Worm (Caenorhabditis elegans) whole organism, L4 larva: Measurements from ENCODE around the gene dkf-2.

Experiments used
- D1046.2 ChIP-seq: fragments of 200-800 bp; sonication (Bioruptor generic); IDR thresholded peaks from 2 replicates; pipeline ENCODE4 v1.3.6; 2022; ENCODE audit warnings: missing genetic modification characterization, missing compliant biosample characterization
- F10B5.3 ChIP-seq: sonication (generic microtip); optimal IDR thresholded peaks from 2 replicates; lab custom pipeline; 2016; ENCODE audit warnings: mild to moderate bottlenecking, missing genetic modification characterization, missing compliant biosample characterization
- F26F4.8 ChIP-seq: fragments of 200-800 bp; sonication (Bioruptor generic); conservative IDR thresholded peaks from 2 replicates; pipeline ENCODE4 v1.3.6; 2022; ENCODE audit warnings: missing genetic modification characterization, missing compliant biosample characterization
- F44E2.7 ChIP-seq: fragments of 200-800 bp; sonication (Bioruptor generic); IDR thresholded peaks from 2 replicates; pipeline ENCODE4 v2.1.2; 2022; ENCODE audit warnings: missing genetic modification characterization, missing compliant biosample characterization
- Y48G9A.11 ChIP-seq: fragments of 200-800 bp; sonication (Bioruptor generic); IDR thresholded peaks from 2 replicates; pipeline ENCODE4 v1.3.6; 2022; ENCODE audit warnings: missing genetic modification reagents, missing genetic modification characterization, missing compliant biosample characterization
- aha-1 ChIP-seq: fragments of 150-350 bp; peaks from one replicate; lab custom pipeline; 2014; ENCODE audit warnings: missing biosample characterization, missing genetic modification characterization
- ama-1 ChIP-seq: fragments of 150-350 bp; optimal IDR thresholded peaks from 2 replicates; lab custom pipeline; 2014; ENCODE audit warnings: inconsistent platforms, mixed read lengths
- ceh-20 ChIP-seq: fragments of 200-800 bp; sonication (Bioruptor generic); IDR thresholded peaks from 2 replicates; pipeline ENCODE4 v1.3.6; 2022; ENCODE audit warnings: missing genetic modification reagents, missing genetic modification characterization, missing compliant biosample characterization
- ceh-62 ChIP-seq: sonication (generic microtip); optimal IDR thresholded peaks from 2 replicates; lab custom pipeline; 2017; ENCODE audit warnings: missing biosample characterization, missing genetic modification characterization
- ceh-82 ChIP-seq: sonication (generic microtip); optimal IDR thresholded peaks from 2 replicates; lab custom pipeline; 2017; ENCODE audit warnings: missing biosample characterization, missing genetic modification characterization
- daf-16 ChIP-seq, 3 experiments: sonication (generic microtip); optimal IDR thresholded peaks; 2 replicates each; lab custom pipeline; 2016 to 2017; ENCODE audit warnings: missing genetic modification characterization in 3 of 3, missing genetic modification reagents in 3 of 3, mild to moderate bottlenecking in 2 of 3, missing compliant biosample characterization in 2 of 3, missing biosample characterization in 1 of 3, moderate library complexity in 1 of 3
- daf-19 ChIP-seq: fragments of 200-800 bp; sonication (Bioruptor generic); conservative IDR thresholded peaks from 2 replicates; pipeline ENCODE4 v1.3.6; 2022; ENCODE audit warnings: missing genetic modification characterization, missing compliant biosample characterization
- daf-8 ChIP-seq: fragments of 200-800 bp; sonication (Bioruptor generic); IDR thresholded peaks from 2 replicates; pipeline ENCODE4 v1.3.6; 2022; ENCODE audit warnings: missing genetic modification characterization, missing compliant biosample characterization
- dmd-9 ChIP-seq: fragments of 200-800 bp; sonication (Bioruptor generic); IDR thresholded peaks from 2 replicates; pipeline ENCODE4 v1.3.6; 2022; ENCODE audit warnings: missing genetic modification reagents, missing genetic modification characterization, missing compliant biosample characterization
- duxl-1 ChIP-seq: sonication (generic microtip); optimal IDR thresholded peaks from 2 replicates; lab custom pipeline; 2016; ENCODE audit warnings: mild to moderate bottlenecking, missing genetic modification characterization, moderate library complexity, missing compliant biosample characterization; ENCODE audit not compliant: poor library complexity
- dve-1 ChIP-seq: sonication (generic microtip); optimal IDR thresholded peaks from 2 replicates; lab custom pipeline; 2017; ENCODE audit warnings: antibody characterized with exemption, mild to moderate bottlenecking, missing genetic modification characterization, missing compliant biosample characterization; ENCODE audit not compliant: insufficient read depth
- egl-43 ChIP-seq: fragments of 200-800 bp; sonication (Bioruptor generic); IDR thresholded peaks from 2 replicates; pipeline ENCODE4 v1.3.6; 2022; ENCODE audit warnings: missing genetic modification reagents, missing genetic modification characterization, missing compliant biosample characterization
- gei-8 ChIP-seq: fragments of 200-800 bp; sonication (Bioruptor generic); optimal IDR thresholded peaks from 2 replicates; lab custom pipeline; 2018; ENCODE audit warnings: mild to moderate bottlenecking, missing genetic modification characterization, missing compliant biosample characterization
- hif-1 ChIP-seq, 2 experiments: sonication (generic microtip); optimal IDR thresholded peaks; 2 replicates each; lab custom pipeline; 2016 to 2017; ENCODE audit warnings: missing compliant biosample characterization in 2 of 2, missing genetic modification characterization in 2 of 2, missing genetic modification reagents in 2 of 2, missing genotype in 2 of 2, mild to moderate bottlenecking in 1 of 2
- hlh-11 ChIP-seq: fragments of 200-800 bp; sonication (Bioruptor generic); optimal IDR thresholded peaks from 2 replicates; lab custom pipeline; 2018; ENCODE audit warnings: mild to moderate bottlenecking, missing genetic modification characterization, missing compliant biosample characterization
- hlh-30 ChIP-seq: sonication (generic microtip); optimal IDR thresholded peaks from 2 replicates; lab custom pipeline; 2017; ENCODE audit warnings: antibody characterized with exemption, mild to moderate bottlenecking, missing genetic modification characterization, missing compliant biosample characterization; ENCODE audit not compliant: insufficient read depth
- lin-1 ChIP-seq: fragments of 200-800 bp; sonication (Bioruptor generic); IDR thresholded peaks from 2 replicates; pipeline ENCODE4 v1.3.6; 2022; ENCODE audit warnings: missing genetic modification reagents, missing genetic modification characterization, missing compliant biosample characterization
- lin-13 ChIP-seq: fragments of 150-350 bp; optimal IDR thresholded peaks from 2 replicates; lab custom pipeline; 2014; ENCODE audit warnings: missing biosample characterization, missing genetic modification reagents, missing genetic modification characterization
- lin-15B ChIP-seq: fragments of 150-350 bp; sonication (generic microtip); optimal IDR thresholded peaks from 3 replicates; lab custom pipeline; 2014; ENCODE audit warnings: missing biosample characterization, missing genetic modification characterization
- lin-29 ChIP-seq: fragments of 200-800 bp; sonication (Bioruptor generic); IDR thresholded peaks from 2 replicates; pipeline ENCODE4 v1.3.6; 2022; ENCODE audit warnings: missing genetic modification reagents, missing genetic modification characterization, missing compliant biosample characterization
- lsy-2 ChIP-seq, 2 experiments: fragments of 150-350 bp in 1 of 2; sonication (generic microtip) in 1 of 2; optimal IDR thresholded peaks; 2 replicates each; lab custom pipeline; 2014 to 2017; ENCODE audit warnings: missing biosample characterization in 2 of 2, missing genetic modification characterization in 2 of 2
- madf-5 ChIP-seq, 2 experiments: fragments of 200-800 bp; sonication (Bioruptor generic); IDR thresholded peaks; 2 replicates each; pipeline ENCODE4 v1.3.6; 2022; ENCODE audit warnings: missing compliant biosample characterization in 2 of 2, missing genetic modification characterization in 2 of 2
- mdl-1 ChIP-seq, 2 experiments: fragments of 150-350 bp in 1 of 2; sonication (generic microtip) in 1 of 2; optimal IDR thresholded peaks; 2 replicates each; lab custom pipeline; 2014 to 2017; ENCODE audit warnings: missing biosample characterization in 2 of 2, missing genetic modification characterization in 2 of 2
- mxl-3 ChIP-seq: fragments of 200-800 bp; sonication (Bioruptor generic); optimal IDR thresholded peaks from 2 replicates; lab custom pipeline; 2018; ENCODE audit warnings: mild to moderate bottlenecking, missing genetic modification characterization, missing compliant biosample characterization
- nhr-10 ChIP-seq: fragments of 150-350 bp; optimal IDR thresholded peaks from 2 replicates; lab custom pipeline; 2014; ENCODE audit warnings: missing biosample characterization, missing genetic modification characterization
- nhr-102 ChIP-seq: sonication (generic microtip); optimal IDR thresholded peaks from 2 replicates; lab custom pipeline; 2016; ENCODE audit warnings: mild to moderate bottlenecking, missing genetic modification characterization, moderate library complexity, missing compliant biosample characterization
- nhr-111 ChIP-seq: fragments of 200-800 bp; sonication (Bioruptor generic); optimal IDR thresholded peaks from 2 replicates; lab custom pipeline; 2018; ENCODE audit warnings: mild to moderate bottlenecking, missing genetic modification characterization, missing compliant biosample characterization
- nhr-237 ChIP-seq: sonication (generic microtip); optimal IDR thresholded peaks from 2 replicates; lab custom pipeline; 2017; ENCODE audit warnings: missing biosample characterization, missing genetic modification characterization
- nhr-25 ChIP-seq: sonication (generic microtip); optimal IDR thresholded peaks from 2 replicates; lab custom pipeline; 2017; ENCODE audit warnings: missing genetic modification characterization, mild to moderate bottlenecking, missing compliant biosample characterization, antibody characterized with exemption, moderate library complexity, borderline replicate concordance; ENCODE audit not compliant: insufficient read depth
- nhr-28 ChIP-seq: fragments of 150-350 bp; optimal IDR thresholded peaks from 2 replicates; lab custom pipeline; 2014; ENCODE audit warnings: missing biosample characterization, missing genetic modification characterization
- nhr-48 ChIP-seq: sonication (generic microtip); optimal IDR thresholded peaks from 2 replicates; lab custom pipeline; 2016; ENCODE audit warnings: mild to moderate bottlenecking, missing genetic modification characterization, missing compliant biosample characterization
- nhr-6 ChIP-seq: fragments of 150-350 bp; optimal IDR thresholded peaks from 2 replicates; lab custom pipeline; 2014; ENCODE audit warnings: missing biosample characterization, missing genetic modification characterization
- nhr-76 ChIP-seq: fragments of 150-350 bp; optimal IDR thresholded peaks from 2 replicates; lab custom pipeline; 2014; ENCODE audit warnings: missing biosample characterization, missing genetic modification characterization
- nhr-77 ChIP-seq: fragments of 150-350 bp; optimal IDR thresholded peaks from 2 replicates; lab custom pipeline; 2014; ENCODE audit warnings: missing biosample characterization, missing genetic modification characterization
- pha-4 ChIP-seq, 2 experiments: fragments of 150-350 bp in 1 of 2; fragments of 200-800 bp in 1 of 2; sonication (Bioruptor generic) in 1 of 2; IDR thresholded peaks in 1 of 2; optimal IDR thresholded peaks in 1 of 2; 2 replicates each; pipeline versions ENCODE4 v1.3.6 to Lab custom; 2014 to 2022; ENCODE audit warnings: missing genetic modification characterization in 2 of 2, missing genetic modification reagents in 2 of 2, missing biosample characterization in 1 of 2, missing compliant biosample characterization in 1 of 2
- php-3 ChIP-seq: fragments of 200-800 bp; sonication (Bioruptor generic); IDR thresholded peaks from 2 replicates; pipeline ENCODE4 v1.3.6; 2022; ENCODE audit warnings: missing genetic modification reagents, missing genetic modification characterization, missing compliant biosample characterization
- pqm-1 ChIP-seq: sonication (generic microtip); optimal IDR thresholded peaks from 2 replicates; lab custom pipeline; 2017; ENCODE audit warnings: missing biosample characterization, missing genetic modification characterization
- snpc-4 ChIP-seq: fragments of 150-350 bp; optimal IDR thresholded peaks from 2 replicates; lab custom pipeline; 2014; ENCODE audit warnings: missing biosample characterization, missing genetic modification characterization
- tra-1 ChIP-seq: fragments of 200-800 bp; sonication (Bioruptor generic); IDR thresholded peaks from 2 replicates; pipeline ENCODE4 v1.3.6; 2022; ENCODE audit warnings: missing genetic modification reagents, missing genetic modification characterization, missing compliant biosample characterization
- unc-130 ChIP-seq: sonication (generic microtip); optimal IDR thresholded peaks from 2 replicates; lab custom pipeline; 2016; ENCODE audit warnings: missing genetic modification reagents, missing genetic modification characterization, missing compliant biosample characterization
- unc-62 ChIP-seq, 3 experiments: fragments of 150-350 bp in 1 of 3; sonication (generic microtip); optimal IDR thresholded peaks in 2 of 3; peaks in 1 of 3; 1 replicate in 1 of 3; 2 replicates in 2 of 3; lab custom pipeline; 2014 to 2017; ENCODE audit warnings: missing biosample characterization in 3 of 3, missing genetic modification characterization in 3 of 3, missing genetic modification reagents in 3 of 3, missing genotype in 1 of 3
- vab-7 ChIP-seq: fragments of 200-800 bp; sonication (Bioruptor generic); IDR thresholded peaks from 2 replicates; pipeline ENCODE4 v1.3.6; 2022; ENCODE audit warnings: missing genetic modification reagents, missing genetic modification characterization, missing compliant biosample characterization
- zfp-2 ChIP-seq: sonication (generic microtip); optimal IDR thresholded peaks from 2 replicates; lab custom pipeline; 2016; ENCODE audit warnings: mild to moderate bottlenecking, missing genetic modification characterization, missing compliant biosample characterization
- zip-2 ChIP-seq: fragments of 150-350 bp; optimal IDR thresholded peaks from 2 replicates; lab custom pipeline; 2014; ENCODE audit warnings: missing biosample characterization, missing genetic modification characterization
- ztf-7 ChIP-seq: fragments of 150-350 bp; optimal IDR thresholded peaks from 2 replicates; lab custom pipeline; 2014; ENCODE audit warnings: missing biosample characterization, missing genetic modification characterization

Gene dkf-2

ce11 chrV:16725955-16726354, 21.5 kb upstream of the dkf-2 start:
- no peak for TF ChIP-seq lin-13
- TF ChIP-seq D1046.2 (GFP tag; lab: Robert Waterston, UW) = no peak
- no peak for TF ChIP-seq lin-15B (tag; lab: Kevin White, UChicago)
- TF ChIP-seq pqm-1 (tag; lab: Kevin White, UChicago) = peak; percentile 70
- TF ChIP-seq ceh-20 (GFP tag; lab: Robert Waterston, UW) = no peak
- TF ChIP-seq nhr-6 (tag; lab: Kevin White, UChicago) = peak; percentile 52
- TF ChIP-seq tra-1 (GFP tag; lab: Robert Waterston, UW) = no peak
- TF ChIP-seq dve-1 (tag; lab: Kevin White, UChicago) = peak; percentile 93
- TF ChIP-seq lin-29 = no peak
- no peak for TF ChIP-seq nhr-237
- no peak for TF ChIP-seq ceh-82 (tag; lab: Kevin White, UChicago)
- no peak for TF ChIP-seq snpc-4 (tag; lab: Kevin White, UChicago)
- no peak for TF ChIP-seq ceh-62
- TF ChIP-seq hlh-11 = peak; percentile 87
- TF ChIP-seq lin-1 = no peak
- TF ChIP-seq nhr-77 (tag; lab: Kevin White, UChicago) = peak; percentile 78
- TF ChIP-seq php-3 = peak; percentile 59; the same call in 1 of the 2 replicates
- TF ChIP-seq nhr-102 (tag; lab: Kevin White, UChicago) = peak; percentile 74
- no peak for TF ChIP-seq dmd-9 (GFP tag; lab: Robert Waterston, UW)
- no peak; the same call in 1 of the 2 replicates for TF ChIP-seq pha-4 (GFP tag; IDR thresholded peaks at IDR 0.05; lab: Robert Waterston, UW)
- TF ChIP-seq pha-4 (tag; optimal IDR thresholded peaks at IDR 0.05; lab: Kevin White, UChicago) = peak; percentile 51
- TF ChIP-seq duxl-1 (tag; lab: Kevin White, UChicago) = no peak
- TF ChIP-seq nhr-111 (GFP tag; lab: Kevin White, UChicago) = no peak
- TF ChIP-seq F44E2.7 (GFP tag; lab: Robert Waterston, UW) = no peak
- TF ChIP-seq vab-7 (GFP tag; lab: Robert Waterston, UW) = no peak
- peak; percentile 80 for TF ChIP-seq ztf-7 (tag; lab: Kevin White, UChicago)
- TF ChIP-seq zip-2 (tag; lab: Kevin White, UChicago) = no peak
- no peak for TF ChIP-seq egl-43 (GFP tag; lab: Robert Waterston, UW)
- TF ChIP-seq mdl-1 (tag; optimal IDR thresholded peaks at IDR 0.05; lab: Kevin White, UChicago) = peak in 1 of 2 experiments; percentile 13
- TF ChIP-seq zfp-2 = no peak
- peak in 1 of 2 experiments; percentile 2 for TF ChIP-seq unc-62 (GFP tag; optimal IDR thresholded peaks at IDR 0.05 in 1 of 2; lab: Kevin White, UChicago)
- no peak for TF ChIP-seq unc-62 (tag; optimal IDR thresholded peaks at IDR 0.05; lab: Kevin White, UChicago)
- TF ChIP-seq nhr-48 (tag; lab: Kevin White, UChicago) = peak; percentile 59
- TF ChIP-seq hif-1 (tag; optimal IDR thresholded peaks at IDR 0.05; lab: Kevin White, UChicago) = no peak
- TF ChIP-seq F10B5.3 (tag; lab: Kevin White, UChicago) = no peak
- TF ChIP-seq daf-8 (GFP tag; lab: Robert Waterston, UW) = no peak
- no peak for TF ChIP-seq nhr-10 (tag; lab: Kevin White, UChicago)
- no peak for TF ChIP-seq Y48G9A.11 (GFP tag; lab: Robert Waterston, UW)
- no peak for TF ChIP-seq ama-1
- peak; percentile 69 for TF ChIP-seq hlh-30 (tag; lab: Kevin White, UChicago)
- TF ChIP-seq daf-16 (GFP tag; optimal IDR thresholded peaks at IDR 0.05; lab: Kevin White, UChicago) = no peak
- TF ChIP-seq daf-16 (tag; optimal IDR thresholded peaks at IDR 0.05; lab: Kevin White, UChicago) = peak; percentile 92
- TF ChIP-seq gei-8 (GFP tag; lab: Kevin White, UChicago) = no peak
- no peak for TF ChIP-seq daf-19
- no peak for TF ChIP-seq mxl-3 (GFP tag; lab: Kevin White, UChicago)
- no peak for TF ChIP-seq lsy-2 (tag; optimal IDR thresholded peaks at IDR 0.05; lab: Kevin White, UChicago)
- no peak for TF ChIP-seq madf-5 (GFP tag; IDR thresholded peaks at IDR 0.05; lab: Robert Waterston, UW)
- TF ChIP-seq nhr-76 (tag; lab: Kevin White, UChicago) = no peak
- no peak for TF ChIP-seq aha-1 (tag; lab: Kevin White, UChicago)
- no peak for TF ChIP-seq F26F4.8 (GFP tag; lab: Robert Waterston, UW)
- TF ChIP-seq unc-130 (GFP tag; lab: Kevin White, UChicago) = no peak
- no peak for TF ChIP-seq nhr-25 (tag; lab: Kevin White, UChicago)
- TF ChIP-seq nhr-28 (tag; lab: Kevin White, UChicago) = peak; percentile 90
